Worm (Caenorhabditis elegans) whole organism, L1 larva: Measurements from ENCODE around the gene ceh-31.
A peak's percentile ranks its signal among the peaks of the same experiment; 100 is the strongest.

Source experiments
- C04F5.9 ChIP-seq: sonication (generic microtip); optimal IDR thresholded peaks from 2 replicates; lab custom pipeline; 2016; ENCODE audit warnings: missing genetic modification characterization, missing compliant biosample characterization
- C34B4.2 ChIP-seq: sonication (generic microtip); optimal IDR thresholded peaks from 2 replicates; lab custom pipeline; 2017; ENCODE audit warnings: mild to moderate bottlenecking, missing genetic modification characterization, missing compliant biosample characterization
- F16B12.6 ChIP-seq: fragments of 150-350 bp; optimal IDR thresholded peaks from 2 replicates; lab custom pipeline; 2014; ENCODE audit warnings: missing biosample characterization, missing genetic modification characterization
- aly-2 ChIP-seq: fragments of 150-350 bp; optimal IDR thresholded peaks from 2 replicates; lab custom pipeline; 2014; ENCODE audit warnings: missing biosample characterization, missing genetic modification characterization
- blmp-1 ChIP-seq: fragments of 150-350 bp; optimal IDR thresholded peaks from 2 replicates; lab custom pipeline; 2014; ENCODE audit warnings: missing biosample characterization, missing genetic modification characterization
- ceh-63 ChIP-seq: fragments of 200-800 bp; sonication (Bioruptor generic); optimal IDR thresholded peaks from 2 replicates; lab custom pipeline; 2018; ENCODE audit warnings: mild to moderate bottlenecking, missing genetic modification characterization, missing compliant biosample characterization
- ceh-8 ChIP-seq: fragments of 200-800 bp; sonication (Bioruptor generic); optimal IDR thresholded peaks from 2 replicates; lab custom pipeline; 2018; ENCODE audit warnings: mild to moderate bottlenecking, missing genetic modification characterization, moderate library complexity, missing compliant biosample characterization
- ceh-82 ChIP-seq, 3 experiments: fragments of 150-350 bp in 1 of 3; sonication (generic microtip) in 2 of 3; optimal IDR thresholded peaks; 2 replicates each; lab custom pipeline; 2014 to 2017; ENCODE audit warnings: missing biosample characterization in 3 of 3, missing genetic modification characterization in 3 of 3
- ceh-88 ChIP-seq: fragments of 200-800 bp; sonication (Bioruptor generic); IDR thresholded peaks from 2 replicates; pipeline ENCODE4 v1.3.6; 2022; ENCODE audit warnings: missing genetic modification characterization, missing compliant biosample characterization
- ceh-90 ChIP-seq: sonication (generic microtip); optimal IDR thresholded peaks from 2 replicates; lab custom pipeline; 2016; ENCODE audit warnings: missing genetic modification characterization, missing compliant biosample characterization
- ces-1 ChIP-seq: fragments of 150-350 bp; optimal IDR thresholded peaks from 2 replicates; lab custom pipeline; 2014; ENCODE audit warnings: missing biosample characterization, missing genetic modification reagents, missing genetic modification characterization
- dpl-1 ChIP-seq, 3 experiments: fragments of 150-350 bp in 2 of 3; sonication (generic microtip) in 1 of 3; optimal IDR thresholded peaks; 2 replicates each; lab custom pipeline; 2014 to 2017; ENCODE audit warnings: missing biosample characterization in 3 of 3, missing genetic modification characterization in 3 of 3, missing genetic modification reagents in 3 of 3
- efl-1 ChIP-seq, 4 experiments: fragments of 150-350 bp; optimal IDR thresholded peaks in 3 of 4; peaks in 1 of 4; 1 replicate in 1 of 4; 2 replicates in 3 of 4; lab custom pipeline; 2014; ENCODE audit warnings: missing biosample characterization in 2 of 4, missing genetic modification characterization in 2 of 4, missing genetic modification reagents in 2 of 4
- efl-3 ChIP-seq: fragments of 200-800 bp; sonication (Bioruptor generic); optimal IDR thresholded peaks from 2 replicates; lab custom pipeline; 2018; ENCODE audit warnings: mild to moderate bottlenecking, missing genetic modification characterization, missing compliant biosample characterization
- egl-13 ChIP-seq: sonication (generic microtip); optimal IDR thresholded peaks from 2 replicates; lab custom pipeline; 2016; ENCODE audit warnings: missing genotype, missing genetic modification reagents, missing genetic modification characterization, missing compliant biosample characterization
- egl-27 ChIP-seq, 2 experiments: fragments of 150-350 bp in 1 of 2; sonication (generic microtip); optimal IDR thresholded peaks; 3 replicates each; lab custom pipeline; 2017 to 2018; ENCODE audit warnings: missing biosample characterization in 2 of 2, missing genetic modification characterization in 2 of 2, missing genetic modification reagents in 2 of 2
- ets-5 ChIP-seq: fragments of 200-800 bp; sonication (Bioruptor generic); IDR thresholded peaks from 2 replicates; pipeline ENCODE4 v1.3.6; 2022; ENCODE audit warnings: missing genetic modification characterization, missing compliant biosample characterization
- fkh-10 ChIP-seq: sonication (generic microtip); optimal IDR thresholded peaks from 2 replicates; lab custom pipeline; 2017; ENCODE audit warnings: missing biosample characterization, missing genetic modification reagents, missing genetic modification characterization
- fkh-8 ChIP-seq: sonication (generic microtip); optimal IDR thresholded peaks from 2 replicates; lab custom pipeline; 2016; ENCODE audit warnings: mild to moderate bottlenecking, missing genetic modification characterization, missing compliant biosample characterization
- irx-1 ChIP-seq: sonication (generic microtip); optimal IDR thresholded peaks from 2 replicates; lab custom pipeline; 2016; ENCODE audit warnings: missing genetic modification characterization, missing compliant biosample characterization
- lin-13 ChIP-seq: fragments of 150-350 bp; optimal IDR thresholded peaks from 2 replicates; lab custom pipeline; 2014; ENCODE audit warnings: missing biosample characterization, missing genetic modification reagents, missing genetic modification characterization
- lin-14 ChIP-seq: fragments of 200-800 bp; sonication (Bioruptor generic); optimal IDR thresholded peaks from 2 replicates; lab custom pipeline; 2018; ENCODE audit warnings: mild to moderate bottlenecking, missing genetic modification characterization, moderate library complexity, missing compliant biosample characterization
- lin-15B ChIP-seq: fragments of 150-350 bp; sonication (generic microtip); optimal IDR thresholded peaks from 3 replicates; lab custom pipeline; 2014; ENCODE audit warnings: missing biosample characterization, missing genetic modification characterization
- lir-3 ChIP-seq: sonication (generic microtip); optimal IDR thresholded peaks from 2 replicates; lab custom pipeline; 2016; ENCODE audit warnings: mild to moderate bottlenecking, missing genetic modification characterization, moderate library complexity, missing compliant biosample characterization; ENCODE audit not compliant: poor library complexity
- lsy-2 ChIP-seq, 2 experiments: fragments of 150-350 bp; optimal IDR thresholded peaks; 2 replicates each; lab custom pipeline; 2014; ENCODE audit warnings: missing biosample characterization in 2 of 2, missing genetic modification characterization in 2 of 2
- mab-9 ChIP-seq: fragments of 200-800 bp; sonication (Bioruptor generic); IDR thresholded peaks from 2 replicates; pipeline ENCODE4 v1.3.6; 2022; ENCODE audit warnings: missing genetic modification reagents, missing genetic modification characterization, missing compliant biosample characterization
- mdl-1 ChIP-seq, 2 experiments: fragments of 150-350 bp; optimal IDR thresholded peaks; 2 replicates each; lab custom pipeline; 2014 to 2017; ENCODE audit warnings: missing biosample characterization in 2 of 2, missing genetic modification characterization in 2 of 2, inconsistent platforms in 1 of 2
- mep-1 ChIP-seq: fragments of 150-350 bp; optimal IDR thresholded peaks from 2 replicates; lab custom pipeline; 2014; ENCODE audit warnings: missing biosample characterization, missing genetic modification characterization
- nhr-12 ChIP-seq: sonication (generic microtip); optimal IDR thresholded peaks from 2 replicates; lab custom pipeline; 2017; ENCODE audit warnings: missing biosample characterization, missing genetic modification characterization
- nhr-19 ChIP-seq: fragments of 200-800 bp; sonication (Bioruptor generic); conservative IDR thresholded peaks from 2 replicates; pipeline ENCODE4 v1.3.6; 2022; ENCODE audit warnings: missing genetic modification characterization, missing compliant biosample characterization
- nhr-237 ChIP-seq: fragments of 150-350 bp; optimal IDR thresholded peaks from 2 replicates; lab custom pipeline; 2014; ENCODE audit warnings: missing biosample characterization, missing genetic modification characterization
- nhr-28 ChIP-seq: fragments of 150-350 bp; optimal IDR thresholded peaks from 2 replicates; lab custom pipeline; 2014; ENCODE audit warnings: missing biosample characterization, missing genetic modification characterization
- nhr-47 ChIP-seq: sonication (generic microtip); optimal IDR thresholded peaks from 2 replicates; lab custom pipeline; 2016; ENCODE audit warnings: mild to moderate bottlenecking, missing genetic modification characterization, moderate library complexity, missing compliant biosample characterization
- nhr-71 ChIP-seq: sonication (generic microtip); optimal IDR thresholded peaks from 2 replicates; lab custom pipeline; 2016; ENCODE audit warnings: mild to moderate bottlenecking, missing genetic modification characterization, moderate library complexity, missing compliant biosample characterization
- nhr-84 ChIP-seq: sonication (generic microtip); optimal IDR thresholded peaks from 2 replicates; lab custom pipeline; 2017; ENCODE audit warnings: missing biosample characterization, missing genetic modification characterization
- pax-3 ChIP-seq: fragments of 200-800 bp; sonication (Bioruptor generic); optimal IDR thresholded peaks from 2 replicates; lab custom pipeline; 2018; ENCODE audit warnings: mild to moderate bottlenecking, missing genetic modification characterization, moderate library complexity, missing compliant biosample characterization
- pqm-1 ChIP-seq: sonication (generic microtip); optimal IDR thresholded peaks from 3 replicates; lab custom pipeline; 2017; ENCODE audit warnings: missing biosample characterization, missing genetic modification characterization
- snpc-4 ChIP-seq: fragments of 150-350 bp; optimal IDR thresholded peaks from 2 replicates; lab custom pipeline; 2014; ENCODE audit warnings: missing biosample characterization, missing genetic modification characterization
- sox-4 ChIP-seq: sonication (generic microtip); optimal IDR thresholded peaks from 2 replicates; lab custom pipeline; 2016; ENCODE audit warnings: missing genetic modification characterization, missing compliant biosample characterization
- sptf-1 ChIP-seq: fragments of 150-350 bp; optimal IDR thresholded peaks from 2 replicates; lab custom pipeline; 2014; ENCODE audit warnings: missing biosample characterization, missing genetic modification characterization
- sup-37 ChIP-seq: fragments of 200-800 bp; sonication (Bioruptor generic); optimal IDR thresholded peaks from 2 replicates; lab custom pipeline; 2018; ENCODE audit warnings: mild to moderate bottlenecking, missing genetic modification characterization, missing compliant biosample characterization
- swsn-7 ChIP-seq: sonication (generic microtip); optimal IDR thresholded peaks from 2 replicates; lab custom pipeline; 2016; ENCODE audit warnings: missing genetic modification characterization, missing compliant biosample characterization
- unc-130 ChIP-seq: fragments of 150-350 bp; optimal IDR thresholded peaks from 2 replicates; lab custom pipeline; 2017; ENCODE audit warnings: missing biosample characterization, missing genetic modification characterization, inconsistent platforms
- unc-62 ChIP-seq: fragments of 150-350 bp; optimal IDR thresholded peaks from 2 replicates; lab custom pipeline; 2014; ENCODE audit warnings: missing biosample characterization, missing genetic modification reagents, missing genetic modification characterization
- unc-86 ChIP-seq: sonication (generic microtip); optimal IDR thresholded peaks from 2 replicates; lab custom pipeline; 2016; ENCODE audit warnings: missing genetic modification characterization, missing compliant biosample characterization
- unc-98 ChIP-seq: fragments of 200-800 bp; sonication (Bioruptor generic); IDR thresholded peaks from 2 replicates; pipeline ENCODE4 v1.3.6; 2022; ENCODE audit warnings: missing genetic modification characterization, missing compliant biosample characterization
- vab-15 ChIP-seq: sonication (generic microtip); optimal IDR thresholded peaks from 2 replicates; lab custom pipeline; 2017; ENCODE audit warnings: missing genotype, mild to moderate bottlenecking, missing genetic modification characterization, missing compliant biosample characterization
- xbp-1 ChIP-seq: sonication (generic microtip); optimal IDR thresholded peaks from 2 replicates; lab custom pipeline; 2016; ENCODE audit warnings: missing genetic modification characterization, missing compliant biosample characterization
- zag-1 ChIP-seq: fragments of 150-350 bp; optimal IDR thresholded peaks from 2 replicates; lab custom pipeline; 2014; ENCODE audit warnings: missing biosample characterization, missing genetic modification characterization
- zip-4 ChIP-seq: fragments of 200-800 bp; sonication (Bioruptor generic); optimal IDR thresholded peaks from 2 replicates; lab custom pipeline; 2018; ENCODE audit warnings: mild to moderate bottlenecking, missing genetic modification characterization, moderate library complexity, missing compliant biosample characterization

ceh-31 gene

DNA sequence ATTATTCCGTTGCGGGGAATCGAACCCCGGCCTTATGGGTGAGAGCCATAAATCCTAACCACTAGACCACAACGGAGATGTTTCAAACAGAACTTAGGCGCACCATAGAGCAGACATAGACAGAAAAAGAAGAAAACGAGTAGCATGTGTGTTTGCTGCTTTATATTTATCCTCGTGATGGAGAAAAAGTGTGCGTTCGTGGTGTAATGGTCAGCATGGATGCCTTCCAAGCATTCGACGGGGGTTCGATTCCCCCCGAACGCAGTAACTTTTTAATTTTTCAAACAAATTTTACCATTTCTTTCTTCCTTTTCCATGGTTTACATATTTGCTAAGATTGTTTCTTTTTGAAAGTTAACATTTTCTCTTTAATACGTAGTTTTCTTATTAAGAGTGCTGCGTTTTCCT lies 34.2 kb downstream of the ceh-31 start (continued):
- TF ChIP-seq aly-2 = peak; percentile 96
- TF ChIP-seq nhr-28 (tag; lab: Kevin White, UChicago) = peak; percentile 55
- peak; percentile 72 for TF ChIP-seq unc-130 (tag; lab: Kevin White, UChicago)
- peak; percentile 59 for TF ChIP-seq C04F5.9
- TF ChIP-seq ets-5 (GFP tag; lab: Robert Waterston, UW) = no peak
- TF ChIP-seq lir-3 = peak; percentile 88
- TF ChIP-seq ceh-8 (GFP tag; lab: Kevin White, UChicago) = peak; percentile 96
- TF ChIP-seq efl-1 (optimal IDR thresholded peaks at IDR 0.05; lab: Kevin White, UChicago) = peak; percentile 53 to 59
- TF ChIP-seq efl-1 (GFP tag; optimal IDR thresholded peaks at IDR 0.05 in 1 of 2; lab: Kevin White, UChicago) = peak; percentile 19 to 95
- TF ChIP-seq lin-13 (GFP tag; lab: Kevin White, UChicago) = peak; percentile 84
- TF ChIP-seq nhr-12 = no peak
- no peak for TF ChIP-seq ces-1 (GFP tag; lab: Kevin White, UChicago)
- TF ChIP-seq sox-4 (tag; lab: Kevin White, UChicago) = peak; percentile 87
- peak; percentile 95 for TF ChIP-seq nhr-19 (GFP tag; lab: Robert Waterston, UW)
- peak; percentile 81 for TF ChIP-seq zip-4 (GFP tag; lab: Kevin White, UChicago)
- peak; percentile 76 for TF ChIP-seq ceh-63 (GFP tag; lab: Kevin White, UChicago)
- peak; percentile 90 for TF ChIP-seq fkh-10 (GFP tag; lab: Kevin White, UChicago)
- peak; percentile 68 for TF ChIP-seq sup-37 (GFP tag; lab: Kevin White, UChicago)
- peak; percentile 81 for TF ChIP-seq pax-3
- TF ChIP-seq nhr-71 (tag; lab: Kevin White, UChicago) = peak; percentile 95
- peak; percentile 52 for TF ChIP-seq efl-3
- peak; percentile 89 for TF ChIP-seq mab-9
- TF ChIP-seq ceh-90 = peak; percentile 28
- peak; percentile 31 for TF ChIP-seq nhr-237 (tag; lab: Kevin White, UChicago)
- peak; percentile 79 to 89 (median 86) for TF ChIP-seq ceh-82 (tag; optimal IDR thresholded peaks at IDR 0.05; lab: Kevin White, UChicago)
- TF ChIP-seq snpc-4 (tag; lab: Kevin White, UChicago) = peak; percentile 77
- peak; percentile 10 to 49 (median 46) for TF ChIP-seq dpl-1 (GFP tag; optimal IDR thresholded peaks at IDR 0.05; lab: Kevin White, UChicago)
- TF ChIP-seq lin-14 (GFP tag; lab: Kevin White, UChicago) = peak; percentile 92
- no peak for TF ChIP-seq C34B4.2 (tag; lab: Kevin White, UChicago)
- TF ChIP-seq unc-62 = no peak
- no peak for TF ChIP-seq F16B12.6
- peak; percentile 94 for TF ChIP-seq swsn-7 (tag; lab: Kevin White, UChicago)
- TF ChIP-seq irx-1 (tag; lab: Kevin White, UChicago) = peak; percentile 92
- TF ChIP-seq lsy-2 (tag; optimal IDR thresholded peaks at IDR 0.05; lab: Kevin White, UChicago) = peak; percentile 82 to 84
- peak; percentile 96 for TF ChIP-seq nhr-47 (tag; lab: Kevin White, UChicago)
- no peak for TF ChIP-seq nhr-84 (tag; lab: Kevin White, UChicago)
- peak; percentile 27 to 72 for TF ChIP-seq egl-27 (tag; optimal IDR thresholded peaks at IDR 0.05; lab: Kevin White, UChicago)
- TF ChIP-seq egl-13 (tag; lab: Kevin White, UChicago) = peak; percentile 92
- no peak for TF ChIP-seq vab-15 (tag; lab: Kevin White, UChicago)
- no peak for TF ChIP-seq pqm-1 (tag; lab: Kevin White, UChicago)
- TF ChIP-seq sptf-1 (tag; lab: Kevin White, UChicago) = no peak
- peak; percentile 86 for TF ChIP-seq mep-1
- TF ChIP-seq ceh-88 (GFP tag; lab: Robert Waterston, UW) = peak; percentile 93
- peak; percentile 87 for TF ChIP-seq unc-86
- no peak for TF ChIP-seq zag-1
- TF ChIP-seq unc-98 = peak; percentile 69; the same call in 1 of the 2 replicates
- TF ChIP-seq xbp-1 (tag; lab: Kevin White, UChicago) = peak; percentile 91
- TF ChIP-seq mdl-1 (tag; optimal IDR thresholded peaks at IDR 0.05; lab: Kevin White, UChicago) = peak in 1 of 2 experiments; percentile 75
- peak; percentile 91 for TF ChIP-seq fkh-8 (tag; lab: Kevin White, UChicago)
- TF ChIP-seq lin-15B (tag; lab: Kevin White, UChicago) = no peak
- TF ChIP-seq blmp-1 (tag; lab: Kevin White, UChicago) = no peak
